Worm (Caenorhabditis elegans) whole organism, young adult: Measurements from ENCODE around the gene str-211.

ENCODE experiments used
- B0261.1 ChIP-seq: sonication (generic microtip); optimal IDR thresholded peaks from 2 replicates; lab custom pipeline; 2016; ENCODE audit warnings: mild to moderate bottlenecking, missing genetic modification characterization, moderate library complexity, missing compliant biosample characterization
- B0336.3 ChIP-seq: fragments of 200-800 bp; sonication (Bioruptor generic); IDR thresholded peaks from 2 replicates; pipeline ENCODE4 v1.3.6; 2022; ENCODE audit warnings: missing genetic modification characterization, missing compliant biosample characterization
- C17E4.6 ChIP-seq: fragments of 200-800 bp; sonication (Bioruptor generic); IDR thresholded peaks from 2 replicates; pipeline ENCODE4 v1.3.6; 2022; ENCODE audit warnings: missing genetic modification reagents, missing genetic modification characterization, missing compliant biosample characterization
- F22D6.2 ChIP-seq: sonication (generic microtip); optimal IDR thresholded peaks from 2 replicates; lab custom pipeline; 2016; ENCODE audit warnings: mild to moderate bottlenecking, missing genetic modification characterization, missing compliant biosample characterization
- K11D2.4 ChIP-seq: fragments of 200-800 bp; sonication (Bioruptor generic); IDR thresholded peaks from 2 replicates; pipeline ENCODE4 v1.3.6; 2022; ENCODE audit warnings: missing genetic modification reagents, missing genetic modification characterization, missing compliant biosample characterization
- T26A5.8 ChIP-seq: sonication (generic microtip); optimal IDR thresholded peaks from 2 replicates; lab custom pipeline; 2016; ENCODE audit warnings: missing genetic modification characterization, missing compliant biosample characterization
- Y53F4B.3 ChIP-seq: fragments of 200-800 bp; sonication (Bioruptor generic); IDR thresholded peaks from 2 replicates; pipeline ENCODE4 v1.3.6; 2022; ENCODE audit warnings: missing genetic modification reagents, missing genetic modification characterization, missing compliant biosample characterization
- Y95B8A.8 ChIP-seq: fragments of 200-800 bp; sonication (Bioruptor generic); IDR thresholded peaks from 2 replicates; pipeline ENCODE4 v1.3.6; 2022; ENCODE audit warnings: missing genetic modification reagents, missing genetic modification characterization, missing compliant biosample characterization
- ZK185.1 ChIP-seq: sonication (generic microtip); optimal IDR thresholded peaks from 2 replicates; lab custom pipeline; 2016; ENCODE audit warnings: mild to moderate bottlenecking, missing genetic modification characterization, missing compliant biosample characterization; ENCODE audit not compliant: poor library complexity, severe bottlenecking
- akir-1 ChIP-seq: fragments of 200-800 bp; sonication (Bioruptor generic); optimal IDR thresholded peaks from 2 replicates; lab custom pipeline; 2018; ENCODE audit warnings: mild to moderate bottlenecking, missing genetic modification characterization, moderate library complexity, missing compliant biosample characterization
- aptf-2 ChIP-seq: fragments of 200-800 bp; sonication (Bioruptor generic); conservative IDR thresholded peaks from 2 replicates; pipeline ENCODE4 v1.3.6; 2022; ENCODE audit warnings: missing genetic modification reagents, missing genetic modification characterization, missing compliant biosample characterization
- atf-7 ChIP-seq: sonication (generic microtip); optimal IDR thresholded peaks from 2 replicates; lab custom pipeline; 2017; ENCODE audit warnings: mild to moderate bottlenecking, missing genetic modification characterization, missing compliant biosample characterization
- attf-3 ChIP-seq: fragments of 200-800 bp; sonication (Bioruptor generic); conservative IDR thresholded peaks from 2 replicates; pipeline ENCODE4 v1.3.6; 2022; ENCODE audit warnings: missing genetic modification reagents, missing genetic modification characterization, missing compliant biosample characterization
- attf-6 ChIP-seq: fragments of 200-800 bp; sonication (Bioruptor generic); IDR thresholded peaks from 2 replicates; pipeline ENCODE4 v1.3.6; 2022; ENCODE audit warnings: missing genetic modification reagents, missing genetic modification characterization, missing compliant biosample characterization
- ceh-58 ChIP-seq: fragments of 200-800 bp; sonication (Bioruptor generic); IDR thresholded peaks from 2 replicates; pipeline ENCODE4 v1.3.6; 2022; ENCODE audit warnings: missing genetic modification characterization, missing compliant biosample characterization
- die-1 ChIP-seq: sonication (generic microtip); optimal IDR thresholded peaks from 2 replicates; lab custom pipeline; 2016; ENCODE audit warnings: missing genotype, mild to moderate bottlenecking, missing genetic modification characterization, missing compliant biosample characterization
- dox-1 ChIP-seq: fragments of 200-800 bp; sonication (Bioruptor generic); IDR thresholded peaks from 2 replicates; pipeline ENCODE4 v1.3.6; 2022; ENCODE audit warnings: missing genetic modification reagents, missing genetic modification characterization, missing compliant biosample characterization
- dpff-1 ChIP-seq: sonication (generic microtip); optimal IDR thresholded peaks from 2 replicates; lab custom pipeline; 2017; ENCODE audit warnings: mild to moderate bottlenecking, missing genetic modification characterization, missing compliant biosample characterization
- egl-18 ChIP-seq: fragments of 200-800 bp; sonication (Bioruptor generic); IDR thresholded peaks from 2 replicates; pipeline ENCODE4 v1.3.6; 2022; ENCODE audit warnings: missing genetic modification reagents, missing genetic modification characterization, missing compliant biosample characterization
- ets-4 ChIP-seq: fragments of 200-800 bp; sonication (Bioruptor generic); optimal IDR thresholded peaks from 2 replicates; lab custom pipeline; 2018; ENCODE audit warnings: mild to moderate bottlenecking, missing genetic modification characterization, missing compliant biosample characterization
- him-1 ChIP-seq: sonication (generic microtip); optimal IDR thresholded peaks from 2 replicates; lab custom pipeline; 2016; ENCODE audit warnings: missing genotype, missing genetic modification reagents, missing genetic modification characterization, missing compliant biosample characterization
- hmg-20 ChIP-seq: fragments of 200-800 bp; sonication (Bioruptor generic); IDR thresholded peaks from 2 replicates; pipeline ENCODE4 v1.3.6; 2022; ENCODE audit warnings: missing genetic modification reagents, missing genetic modification characterization, missing compliant biosample characterization
- hrde-1 ChIP-seq: sonication (generic microtip); optimal IDR thresholded peaks from 2 replicates; lab custom pipeline; 2016; ENCODE audit warnings: missing genetic modification characterization, mild to moderate bottlenecking, missing compliant biosample characterization, moderate library complexity, missing genotype, missing genetic modification reagents, borderline replicate concordance
- lag-1 ChIP-seq: fragments of 200-800 bp; sonication (Bioruptor generic); IDR thresholded peaks from 2 replicates; pipeline ENCODE4 v1.3.6; 2022; ENCODE audit warnings: missing genetic modification reagents, missing genetic modification characterization, missing compliant biosample characterization
- let-607 ChIP-seq, 2 experiments: fragments of 200-800 bp in 1 of 2; sonication (Bioruptor generic) in 1 of 2; sonication (generic microtip) in 1 of 2; optimal IDR thresholded peaks; 2 replicates each; lab custom pipeline; 2016 to 2018; ENCODE audit warnings: mild to moderate bottlenecking in 2 of 2, missing compliant biosample characterization in 2 of 2, missing genetic modification characterization in 2 of 2, moderate library complexity in 2 of 2, missing genotype in 1 of 2
- lin-40 ChIP-seq: sonication (generic microtip); optimal IDR thresholded peaks from 2 replicates; lab custom pipeline; 2016; ENCODE audit warnings: missing genetic modification characterization, mild to moderate bottlenecking, missing compliant biosample characterization, missing genotype, missing genetic modification reagents
- lsl-1 ChIP-seq: fragments of 200-800 bp; sonication (Bioruptor generic); optimal IDR thresholded peaks from 2 replicates; lab custom pipeline; 2018; ENCODE audit warnings: mild to moderate bottlenecking, missing genetic modification characterization, moderate library complexity, missing compliant biosample characterization
- lsy-27 ChIP-seq: sonication (generic microtip); optimal IDR thresholded peaks from 2 replicates; lab custom pipeline; 2017; ENCODE audit warnings: missing genetic modification characterization, mild to moderate bottlenecking, missing compliant biosample characterization, antibody characterized with exemption, missing genotype, borderline replicate concordance; ENCODE audit not compliant: insufficient read depth
- mes-4 ChIP-seq: sonication (generic microtip); optimal IDR thresholded peaks from 2 replicates; lab custom pipeline; 2016; ENCODE audit warnings: missing genotype, missing genetic modification characterization, missing compliant biosample characterization
- nfya-2 ChIP-seq: fragments of 200-800 bp; sonication (Bioruptor generic); IDR thresholded peaks from 2 replicates; pipeline ENCODE4 v1.3.6; 2022; ENCODE audit warnings: missing genetic modification reagents, missing genetic modification characterization, missing compliant biosample characterization
- pbrm-1 ChIP-seq: fragments of 200-800 bp; sonication (Bioruptor generic); IDR thresholded peaks from 2 replicates; pipeline ENCODE4 v1.3.6; 2022; ENCODE audit warnings: missing genetic modification reagents, missing genetic modification characterization, missing compliant biosample characterization
- pha-4 ChIP-seq: fragments of 150-350 bp; sonication (generic microtip); optimal IDR thresholded peaks from 2 replicates; lab custom pipeline; 2014; ENCODE audit warnings: missing biosample characterization, missing genetic modification reagents, missing genetic modification characterization
- sdz-38 ChIP-seq: sonication (generic microtip); optimal IDR thresholded peaks from 2 replicates; lab custom pipeline; 2016; ENCODE audit warnings: missing genotype, missing genetic modification characterization, missing compliant biosample characterization
- snpc-3.4 ChIP-seq: sonication (generic microtip); optimal IDR thresholded peaks from 2 replicates; lab custom pipeline; 2017; ENCODE audit warnings: missing genetic modification characterization, mild to moderate bottlenecking, missing compliant biosample characterization, antibody characterized with exemption, moderate library complexity, missing genotype, missing genetic modification reagents
- snpc-4 ChIP-seq, 5 experiments: fragments of 150-350 bp in 1 of 5; sonication (generic microtip) in 4 of 5; optimal IDR thresholded peaks; 2 replicates each; lab custom pipeline; 2014 to 2018; ENCODE audit warnings: missing genetic modification characterization in 5 of 5, missing biosample characterization in 3 of 5, antibody characterized with exemption in 2 of 5, mild to moderate bottlenecking in 2 of 5, missing compliant biosample characterization in 2 of 5, missing genotype in 2 of 5, moderate library complexity in 2 of 5, missing genetic modification reagents in 1 of 5
- sptf-2 ChIP-seq: fragments of 200-800 bp; sonication (Bioruptor generic); optimal IDR thresholded peaks from 2 replicates; lab custom pipeline; 2018; ENCODE audit warnings: mild to moderate bottlenecking, missing genetic modification characterization, missing compliant biosample characterization
- tbp1 ChIP-seq: fragments of 200-800 bp; sonication (Bioruptor generic); optimal IDR thresholded peaks from 2 replicates; lab custom pipeline; 2018; ENCODE audit warnings: mild to moderate bottlenecking, missing genetic modification characterization, missing compliant biosample characterization
- tlf-1 ChIP-seq: fragments of 200-800 bp; sonication (Bioruptor generic); optimal IDR thresholded peaks from 2 replicates; lab custom pipeline; 2018; ENCODE audit warnings: mild to moderate bottlenecking, missing genetic modification characterization, missing compliant biosample characterization
- zim-3 ChIP-seq: sonication (generic microtip); optimal IDR thresholded peaks from 2 replicates; lab custom pipeline; 2017; ENCODE audit warnings: mild to moderate bottlenecking, missing genetic modification characterization, moderate library complexity, missing compliant biosample characterization
- ztf-25 ChIP-seq: fragments of 200-800 bp; sonication (Bioruptor generic); IDR thresholded peaks from 2 replicates; pipeline ENCODE4 v1.3.6; 2022; ENCODE audit warnings: missing genetic modification reagents, missing genetic modification characterization, missing compliant biosample characterization
- ztf-26 ChIP-seq: sonication (generic microtip); optimal IDR thresholded peaks from 2 replicates; lab custom pipeline; 2017; ENCODE audit warnings: missing genetic modification characterization, missing compliant biosample characterization
- ztf-3 ChIP-seq: fragments of 200-800 bp; sonication (Bioruptor generic); optimal IDR thresholded peaks from 2 replicates; lab custom pipeline; 2018; ENCODE audit warnings: mild to moderate bottlenecking, missing genetic modification characterization, missing compliant biosample characterization

str-211 gene

DNA sequence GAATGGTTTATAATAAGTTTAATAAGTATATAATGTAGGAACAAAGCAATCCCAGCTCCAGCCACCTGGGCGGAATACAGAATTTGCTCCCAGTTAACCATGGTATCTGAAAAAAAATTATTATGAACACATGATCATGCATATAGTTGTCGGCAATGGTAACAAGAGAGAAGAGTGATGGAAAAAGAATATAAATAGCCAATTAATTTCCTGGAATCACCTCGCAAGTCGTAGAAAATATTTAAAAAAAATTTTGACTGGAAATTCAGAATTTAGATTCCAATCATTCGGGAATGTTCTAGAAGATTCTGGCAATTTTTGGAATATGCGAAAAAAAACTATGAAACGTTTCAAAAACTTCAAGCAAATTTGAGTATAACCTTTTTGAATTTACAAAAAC, at the start of gene str-211:
Gene str-211, minus strand, starts transcription at position 101 of the 400 bp plus-strand sequence.
- TF ChIP-seq F22D6.2 (tag; lab: Kevin White, UChicago) (no peak), ZK185.1 (tag; lab: Kevin White, UChicago) (no peak), ets-4 (no peak), egl-18 (GFP tag; lab: Robert Waterston, UW) (no peak), pha-4 (tag; lab: Kevin White, UChicago) (no peak), B0336.3 (GFP tag; lab: Robert Waterston, UW) (no peak), C17E4.6 (GFP tag; lab: Robert Waterston, UW) (no peak), lin-40 (tag; lab: Kevin White, UChicago) (no peak), Y95B8A.8 (GFP tag; lab: Robert Waterston, UW) (no peak), aptf-2 (GFP tag; lab: Robert Waterston, UW) (no peak)

DNA sequence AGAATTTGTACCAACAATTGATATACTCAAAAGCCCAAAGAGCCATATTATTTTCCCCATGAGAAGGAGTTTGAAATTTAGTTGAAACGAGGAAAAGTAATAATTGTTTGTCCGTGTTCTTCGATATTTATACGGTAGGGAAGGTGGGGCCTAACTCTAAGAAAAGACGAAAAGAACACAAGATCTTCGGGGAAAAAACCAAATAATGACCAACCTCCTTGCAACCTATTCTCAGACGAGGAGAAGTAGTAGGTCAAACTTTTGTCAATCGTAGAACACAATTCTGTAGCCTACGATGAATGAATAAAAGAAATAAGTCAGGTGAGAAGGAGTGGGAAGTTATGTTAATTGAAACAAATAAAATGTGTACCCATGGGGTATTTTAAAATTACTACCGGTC, 43.0 kb upstream of the str-211 start, which contains the start of gene ncx-8:
Gene ncx-8, minus strand, starts transcription at position 101 of the 400 bp plus-strand sequence.
- TF ChIP-seq sptf-2: no peak
- no peak for TF ChIP-seq Y95B8A.8 (GFP tag; lab: Robert Waterston, UW)
- TF ChIP-seq mes-4 (tag; lab: Kevin White, UChicago): no peak
- TF ChIP-seq dpff-1 (tag; lab: Kevin White, UChicago): no peak
- no peak for TF ChIP-seq snpc-4 (GFP tag; optimal IDR thresholded peaks at IDR 0.05; lab: Kevin White, UChicago)
- no peak for TF ChIP-seq snpc-4 (tag; optimal IDR thresholded peaks at IDR 0.05; lab: Kevin White, UChicago)
- no peak for TF ChIP-seq lsy-27 (tag; lab: Kevin White, UChicago)
- no peak for TF ChIP-seq hmg-20 (GFP tag; lab: Robert Waterston, UW)
- no peak for TF ChIP-seq attf-6 (GFP tag; lab: Robert Waterston, UW)
- no peak for TF ChIP-seq F22D6.2 (tag; lab: Kevin White, UChicago)
- TF ChIP-seq Y53F4B.3 (GFP tag; lab: Robert Waterston, UW): no peak
- no peak for TF ChIP-seq B0336.3 (GFP tag; lab: Robert Waterston, UW)
- no peak for TF ChIP-seq ceh-58 (GFP tag; lab: Robert Waterston, UW)
- TF ChIP-seq lag-1 (GFP tag; lab: Robert Waterston, UW): no peak
- no peak for TF ChIP-seq snpc-3.4 (tag; lab: Kevin White, UChicago)
- no peak for TF ChIP-seq tbp1
- no peak for TF ChIP-seq K11D2.4
- no peak for TF ChIP-seq sdz-38 (tag; lab: Kevin White, UChicago)
- TF ChIP-seq ztf-25 (GFP tag; lab: Robert Waterston, UW): no peak
- no peak for TF ChIP-seq let-607 (tag; optimal IDR thresholded peaks at IDR 0.05; lab: Kevin White, UChicago)

- TF ChIP-seq ztf-26 (tag; lab: Kevin White, UChicago): no peak
These were observed 39.0 kb upstream of the str-211 start, which contains the start of gene srsx-13 for ce11 chrV:4983091-4983490. Gene srsx-13 (minus strand): TSS chrV:4983191.

DNA sequence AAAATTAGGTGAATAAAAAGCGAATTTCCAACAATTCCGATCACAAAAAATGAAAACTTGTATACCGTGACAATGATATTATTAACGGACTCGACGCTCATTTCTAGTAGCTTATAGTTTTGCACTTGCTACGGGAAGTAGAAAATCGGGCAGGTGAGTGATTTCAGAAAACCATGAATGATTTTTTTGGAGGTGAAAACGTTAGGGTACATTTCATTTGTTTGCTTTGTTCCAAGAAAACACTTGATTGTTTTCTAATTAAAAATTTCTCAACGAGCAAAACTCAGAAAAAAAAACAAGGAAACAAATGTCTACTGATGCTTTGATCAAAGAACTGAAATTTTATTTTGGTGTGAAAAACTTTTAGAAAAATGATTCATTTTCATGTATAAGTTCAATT, 36.8 kb upstream of the str-211 start, which contains the start of gene srsx-12:
Gene srsx-12, minus strand, starts transcription at position 101 of the 400 bp plus-strand sequence.
- no peak for TF ChIP-seq B0261.1 (tag; lab: Kevin White, UChicago)
- TF ChIP-seq akir-1 (GFP tag; lab: Kevin White, UChicago): no peak
- TF ChIP-seq lsl-1 (GFP tag; lab: Kevin White, UChicago): no peak
- no peak for TF ChIP-seq attf-3 (GFP tag; lab: Robert Waterston, UW)
- no peak for TF ChIP-seq lsy-27 (tag; lab: Kevin White, UChicago)
- no peak for TF ChIP-seq atf-7 (tag; lab: Kevin White, UChicago)
- TF ChIP-seq pbrm-1: no peak
- TF ChIP-seq ztf-3 (GFP tag; lab: Kevin White, UChicago): no peak
- TF ChIP-seq hrde-1 (tag; lab: Kevin White, UChicago): no peak
- no peak for TF ChIP-seq zim-3 (tag; lab: Kevin White, UChicago)
- TF ChIP-seq dox-1 (GFP tag; lab: Robert Waterston, UW): no peak
- TF ChIP-seq him-1 (tag; lab: Kevin White, UChicago): no peak
- no peak for TF ChIP-seq nfya-2 (GFP tag; lab: Robert Waterston, UW)
- TF ChIP-seq T26A5.8 (tag; lab: Kevin White, UChicago): no peak
- no peak for TF ChIP-seq die-1 (tag; lab: Kevin White, UChicago)
- no peak for TF ChIP-seq tlf-1 (GFP tag; lab: Kevin White, UChicago)
